Worm (Caenorhabditis elegans): ENCODE results near the gene srxa-1.

- TF ChIP-seq dmd-8 (GFP tag; IDR thresholded peaks at IDR 0.05) (no peak), nhr-48 (tag; optimal IDR thresholded peaks at IDR 0.05) (no peak), unc-39 (tag; optimal IDR thresholded peaks at IDR 0.05) (no peak), ceh-28 (tag; optimal IDR thresholded peaks at IDR 0.05) (no peak), gei-8 (GFP tag; optimal IDR thresholded peaks at IDR 0.05) (no peak)
Measured at ce11 chrV:20749098-20749497, 17.2 kb downstream of the srxa-1 start.

Data from whole organism, L4 larva.